Fruit fly (Drosophila melanogaster) whole organism, embryonic: ENCODE data around the gene siz.

ENCODE experiments used
- Aef1 ChIP-seq: fragments of 200-800 bp; sonication (Bioruptor generic); IDR thresholded peaks from 3 replicates; pipeline ENCODE4 v1.3.6; 2022; ENCODE audit warnings: missing biosample characterization, missing genetic modification characterization
- Atf3 ChIP-seq: fragments of 200-800 bp; sonication (Bioruptor generic); optimal IDR thresholded peaks from 3 replicates; lab custom pipeline; 2016; ENCODE audit warnings: missing biosample characterization, missing genetic modification characterization
- Atf6 ChIP-seq: fragments of 200-800 bp; sonication (Bioruptor generic); IDR thresholded peaks from 2 replicates; pipeline ENCODE4 v1.3.6; 2022; ENCODE audit warnings: missing biosample characterization, missing genetic modification characterization
- Awh ChIP-seq: fragments of 200-800 bp; sonication (Bioruptor generic); IDR thresholded peaks from 2 replicates; pipeline ENCODE4, ENCODE4 v1.3.6; 2022; ENCODE audit warnings: missing biosample characterization, missing genetic modification characterization
- CG11247 ChIP-seq: fragments of 200-800 bp; sonication (Bioruptor generic); IDR thresholded peaks from 2 replicates; pipeline ENCODE4 v1.3.6; 2022; ENCODE audit warnings: missing biosample characterization, missing genetic modification characterization
- CG11398 ChIP-seq: fragments of 200-800 bp; sonication (Bioruptor generic); optimal IDR thresholded peaks from 2 replicates; lab custom pipeline; 2016; ENCODE audit warnings: missing biosample characterization, missing genetic modification characterization
- CG11695 ChIP-seq: fragments of 200-800 bp; sonication (Bioruptor generic); IDR thresholded peaks from 3 replicates; pipeline ENCODE4 v1.3.6; 2022; ENCODE audit warnings: missing biosample characterization, missing genetic modification characterization
- CG1233 ChIP-seq: fragments of 200-800 bp; sonication (Bioruptor generic); optimal IDR thresholded peaks from 4 replicates; lab custom pipeline; 2018; ENCODE audit warnings: missing biosample characterization, mild to moderate bottlenecking, missing genetic modification characterization
- CG17612 ChIP-seq: fragments of 200-800 bp; sonication (Bioruptor generic); IDR thresholded peaks from 2 replicates; pipeline ENCODE4 v1.3.6; 2022; ENCODE audit warnings: missing biosample characterization, missing genetic modification characterization
- CG30020 ChIP-seq: fragments of 200-800 bp; optimal IDR thresholded peaks from 2 replicates; lab custom pipeline; 2019; ENCODE audit warnings: missing biosample characterization, mild to moderate bottlenecking, missing genetic modification characterization, moderate library complexity
- CG32772 ChIP-seq: fragments of 200-800 bp; sonication (Bioruptor generic); IDR thresholded peaks from 2 replicates; pipeline ENCODE4 v1.3.6; 2022; ENCODE audit warnings: missing biosample characterization, missing genetic modification characterization
- CG42726 ChIP-seq: fragments of 200-800 bp; sonication (Bioruptor generic); IDR thresholded peaks from 2 replicates; pipeline ENCODE4 v1.3.6; 2022; ENCODE audit warnings: missing biosample characterization, missing genetic modification characterization; ENCODE audit not compliant: partially characterized antibody
- CG4360 ChIP-seq: fragments of 200-800 bp; sonication (Bioruptor generic); IDR thresholded peaks from 2 replicates; pipeline ENCODE4 v1.3.6; 2022; ENCODE audit warnings: missing biosample characterization, missing genetic modification characterization
- CG4424 ChIP-seq: fragments of 200-800 bp; sonication (Bioruptor generic); optimal IDR thresholded peaks from 3 replicates; lab custom pipeline; 2016; ENCODE audit warnings: missing biosample characterization, missing genetic modification characterization
- CG4617 ChIP-seq: fragments of 200-800 bp; sonication (Bioruptor generic); optimal IDR thresholded peaks from 3 replicates; lab custom pipeline; 2016; ENCODE audit warnings: missing biosample characterization, missing genetic modification characterization, borderline replicate concordance
- CG9437 ChIP-seq: fragments of 200-800 bp; sonication (Bioruptor generic); optimal IDR thresholded peaks from 2 replicates; lab custom pipeline; 2018; ENCODE audit warnings: missing biosample characterization, mild to moderate bottlenecking, missing genetic modification characterization
- CkIIα-i1 ChIP-seq: fragments of 200-800 bp; sonication (Bioruptor generic); IDR thresholded peaks from 2 replicates; pipeline ENCODE4 v1.3.6; 2022; ENCODE audit warnings: missing biosample characterization, missing genetic modification characterization
- CrebB ChIP-seq: fragments of 200-800 bp; sonication (Bioruptor generic); optimal IDR thresholded peaks from 3 replicates; lab custom pipeline; 2018; ENCODE audit warnings: missing biosample characterization, mild to moderate bottlenecking, missing genetic modification characterization
- D ChIP-seq, 2 experiments: fragments of 200-800 bp in 1 of 2; fragments of >200 bp in 1 of 2; sonication (Bioruptor generic) in 1 of 2; optimal IDR thresholded peaks; 2 replicates in 1 of 2; 3 replicates in 1 of 2; lab custom pipeline; 2017; ENCODE audit warnings: mild to moderate bottlenecking in 1 of 2, missing biosample characterization in 1 of 2, missing genetic modification characterization in 1 of 2, missing genetic modification reagents in 1 of 2
- Ets97D ChIP-seq: fragments of 200-800 bp; sonication (Bioruptor generic); optimal IDR thresholded peaks from 3 replicates; lab custom pipeline; 2016; ENCODE audit warnings: missing biosample characterization, missing genetic modification characterization
- HLH4C ChIP-seq: fragments of 200-800 bp; sonication (Bioruptor generic); IDR thresholded peaks from 3 replicates; pipeline ENCODE4 v1.3.6; 2022; ENCODE audit warnings: missing biosample characterization, missing genetic modification characterization; ENCODE audit not compliant: partially characterized antibody
- HmgZ ChIP-seq: fragments of 200-800 bp; sonication (Bioruptor generic); optimal IDR thresholded peaks from 2 replicates; lab custom pipeline; 2018; ENCODE audit warnings: missing biosample characterization, mild to moderate bottlenecking, missing genetic modification characterization
- MBD-R2 ChIP-seq: fragments of 200-800 bp; sonication (Bioruptor generic); IDR thresholded peaks from 2 replicates; pipeline ENCODE4 v1.3.6; 2022; ENCODE audit warnings: missing biosample characterization, missing genetic modification characterization
- Nf-YA ChIP-seq: fragments of 200-800 bp; sonication (Bioruptor generic); IDR thresholded peaks from 2 replicates; pipeline ENCODE4 v1.3.6; 2022; ENCODE audit warnings: missing biosample characterization, missing genetic modification characterization
- Pdp1 ChIP-seq, 2 experiments: fragments of 200-800 bp; sonication (Bioruptor generic); optimal IDR thresholded peaks; 3 replicates each; lab custom pipeline; 2016; ENCODE audit warnings: missing biosample characterization in 2 of 2, missing genetic modification characterization in 2 of 2, mild to moderate bottlenecking in 1 of 2, moderate library complexity in 1 of 2
- Rx ChIP-seq: fragments of 200-800 bp; sonication (Bioruptor generic); IDR thresholded peaks from 2 replicates; pipeline ENCODE4 v1.3.6; 2022; ENCODE audit warnings: missing biosample characterization, missing genetic modification characterization
- Vsx1 ChIP-seq: fragments of 200-800 bp; sonication (Bioruptor generic); optimal IDR thresholded peaks from 2 replicates; lab custom pipeline; 2017; ENCODE audit warnings: missing biosample characterization, mild to moderate bottlenecking, missing genetic modification characterization, missing genetic modification reagents
- aop ChIP-seq: fragments of 200-800 bp; sonication (Bioruptor generic); IDR thresholded peaks from 2 replicates; pipeline ENCODE4 v1.3.6; 2022; ENCODE audit warnings: missing biosample characterization, missing genetic modification characterization
- ato ChIP-seq: fragments of 200-800 bp; sonication (Bioruptor generic); IDR thresholded peaks from 2 replicates; pipeline ENCODE4 v1.3.6; 2022; ENCODE audit warnings: missing biosample characterization, missing genetic modification characterization; ENCODE audit not compliant: partially characterized antibody
- bcd ChIP-seq: fragments of 200-800 bp; sonication (Bioruptor generic); optimal IDR thresholded peaks from 2 replicates; lab custom pipeline; 2017; ENCODE audit warnings: missing biosample characterization, mild to moderate bottlenecking, missing genetic modification characterization
- cato ChIP-seq: fragments of 200-800 bp; sonication (Bioruptor generic); optimal IDR thresholded peaks from 2 replicates; lab custom pipeline; 2016; ENCODE audit warnings: missing biosample characterization, missing genetic modification characterization, borderline replicate concordance
- dati ChIP-seq: fragments of 200-800 bp; sonication (Bioruptor generic); IDR thresholded peaks from 2 replicates; pipeline ENCODE4 v1.3.6; 2022; ENCODE audit warnings: missing biosample characterization, missing genetic modification characterization
- eyg ChIP-seq: fragments of 200-800 bp; sonication (Bioruptor generic); optimal IDR thresholded peaks from 3 replicates; lab custom pipeline; 2016; ENCODE audit warnings: missing biosample characterization, missing genetic modification characterization
- hbn ChIP-seq: fragments of 200-800 bp; sonication (Bioruptor generic); IDR thresholded peaks from 2 replicates; pipeline ENCODE4 v1.3.6; 2022; ENCODE audit warnings: missing biosample characterization, missing genetic modification characterization; ENCODE audit not compliant: partially characterized antibody
- hkb ChIP-seq, 2 experiments: fragments of 200-800 bp in 1 of 2; fragments of >200 bp in 1 of 2; sonication (Bioruptor generic) in 1 of 2; IDR thresholded peaks in 1 of 2; optimal IDR thresholded peaks in 1 of 2; 2 replicates each; pipeline versions ENCODE4 v1.3.6 to Lab custom; 2017 to 2022; ENCODE audit warnings: missing biosample characterization in 1 of 2, missing genetic modification characterization in 1 of 2
- insv ChIP-seq, 2 experiments: fragments of 200-800 bp; sonication (Bioruptor generic); optimal IDR thresholded peaks; 3 replicates each; lab custom pipeline; 2016 to 2018; ENCODE audit warnings: missing biosample characterization in 2 of 2, missing genetic modification characterization in 2 of 2
- inv ChIP-seq: fragments of 200-800 bp; sonication (Bioruptor generic); IDR thresholded peaks from 2 replicates; pipeline ENCODE4 v1.3.6; 2022; ENCODE audit warnings: missing biosample characterization, missing genetic modification characterization; ENCODE audit not compliant: partially characterized antibody
- nmo ChIP-seq: fragments of 200-800 bp; sonication (Bioruptor generic); optimal IDR thresholded peaks from 2 replicates; lab custom pipeline; 2018; ENCODE audit warnings: missing biosample characterization, mild to moderate bottlenecking, missing genetic modification characterization, moderate library complexity
- otp ChIP-seq: fragments of 200-800 bp; sonication (Bioruptor generic); IDR thresholded peaks from 3 replicates; pipeline ENCODE4, ENCODE4 v1.3.6; 2022; ENCODE audit warnings: missing biosample characterization, missing genetic modification characterization
- pan ChIP-seq, 4 experiments: fragments of >200 bp in 3 of 4; fragments of 200-800 bp in 1 of 4; sonication (Bioruptor generic) in 1 of 4; optimal IDR thresholded peaks in 3 of 4; IDR thresholded peaks in 1 of 4; 2 replicates each; pipeline versions ENCODE4 v1.3.6 to Lab custom; 2017 to 2022; ENCODE audit warnings: missing biosample characterization in 2 of 4, missing genetic modification characterization in 2 of 4, mixed read lengths in 1 of 4
- sens ChIP-seq: fragments of 200-800 bp; sonication (Bioruptor generic); peaks from one replicate; lab custom pipeline; 2016; ENCODE audit warnings: missing biosample characterization, missing genetic modification characterization
- seq ChIP-seq: fragments of 200-800 bp; sonication (Bioruptor generic); IDR thresholded peaks from 2 replicates; pipeline ENCODE4 v1.3.6; 2022; ENCODE audit warnings: missing biosample characterization, missing genetic modification characterization
- stc ChIP-seq: fragments of 200-800 bp; sonication (Bioruptor generic); IDR thresholded peaks from 2 replicates; pipeline ENCODE4 v1.3.6; 2022; ENCODE audit warnings: missing biosample characterization, missing genetic modification characterization
- tgo ChIP-seq: fragments of 200-800 bp; sonication (Bioruptor generic); IDR thresholded peaks from 3 replicates; pipeline ENCODE4 v1.3.6; 2022; ENCODE audit warnings: missing biosample characterization, missing genetic modification characterization
- tin ChIP-seq: fragments of 200-800 bp; sonication (Bioruptor generic); optimal IDR thresholded peaks from 3 replicates; lab custom pipeline; 2016; ENCODE audit warnings: missing biosample characterization, missing genetic modification characterization
- unc-4 ChIP-seq: fragments of 200-800 bp; sonication (Bioruptor generic); IDR thresholded peaks from 2 replicates; pipeline ENCODE4 v1.3.6; 2022; ENCODE audit warnings: missing biosample characterization, missing genetic modification characterization; ENCODE audit not compliant: partially characterized antibody

Gene siz

DNA sequence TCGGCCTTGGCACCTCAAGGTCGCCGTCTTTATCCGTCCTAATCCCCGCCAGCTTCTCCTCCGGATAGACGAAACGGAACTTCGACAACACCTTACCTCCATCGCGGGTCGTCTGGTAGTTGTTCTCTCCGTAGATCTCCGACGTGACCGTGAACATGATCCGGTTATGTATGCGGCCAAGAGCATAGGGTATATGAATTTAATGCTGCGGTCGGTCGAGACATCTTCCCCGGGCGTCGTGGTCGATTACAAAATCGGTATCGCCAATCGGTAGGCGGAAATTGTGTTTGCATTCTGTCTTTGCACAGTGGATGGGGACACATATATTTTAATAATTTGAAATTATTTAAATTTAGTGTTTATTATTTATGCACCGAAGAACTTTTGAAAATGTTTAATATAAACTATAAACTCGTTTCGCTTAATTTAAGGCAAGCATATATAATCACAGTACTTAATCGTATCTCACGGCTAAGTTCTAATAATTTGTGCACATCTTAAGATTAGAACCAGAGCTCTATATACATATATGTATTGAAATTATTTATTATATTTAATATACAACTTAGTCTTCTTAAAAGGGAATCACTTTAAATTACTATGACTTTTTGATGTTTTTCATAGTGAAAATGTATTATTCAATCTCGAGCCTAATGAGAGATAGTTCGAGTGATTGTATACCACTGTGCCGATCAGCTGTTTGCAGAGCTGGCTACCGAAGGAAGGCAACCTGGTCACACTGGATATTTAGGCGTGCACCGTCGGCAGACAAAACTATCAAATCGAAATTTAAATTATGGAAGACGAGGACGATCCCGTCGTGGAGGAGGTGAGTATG, 3.0 kb upstream of the siz start, which contains the start of the genes CG10584 and Polr3E (continued):
- TF ChIP-seq hbn (GFP tag; lab: Robert Waterston, UW) (peak; percentile 24; the same call in 1 of the 2 replicates), HLH4C (peak; percentile 52; the same call in 2 of the 3 replicates), tgo (GFP tag; lab: Robert Waterston, UW) (peak; percentile 88), Awh (peak; percentile 80), insv (GFP tag; optimal IDR thresholded peaks at IDR 0.05; lab: Kevin White, UChicago) (peak in 1 of 2 experiments; percentile 79), CkIIα-i1 (GFP tag; lab: Robert Waterston, UW) (no peak), Nf-YA (GFP tag; lab: Robert Waterston, UW) (0 out of 2 replicates have a peak, but pooled peaks have one; percentile 33), HmgZ (peak; percentile 87), unc-4 (GFP tag; lab: Robert Waterston, UW) (peak; percentile 17; the same call in 1 of the 2 replicates), CrebB (tag; lab: Kevin White, UChicago) (peak; percentile 68), ato (GFP tag; lab: Robert Waterston, UW) (no peak), stc (GFP tag; lab: Robert Waterston, UW) (peak; percentile 64), otp (GFP tag; lab: Robert Waterston, UW) (peak; percentile 57; the same call in 2 of the 3 replicates), hkb (optimal IDR thresholded peaks at IDR 0.05; lab: Kevin White, UChicago) (no peak), hkb (GFP tag; IDR thresholded peaks at IDR 0.05; lab: Robert Waterston, UW) (peak; percentile 83), cato (GFP tag; lab: Kevin White, UChicago) (peak; percentile 83), bcd (GFP tag; lab: Kevin White, UChicago) (peak; percentile 94), CG30020 (tag; lab: Kevin White, UChicago) (peak; percentile 86), CG1233 (GFP tag; lab: Kevin White, UChicago) (peak; percentile 95), CG4617 (peak; percentile 74), CG9437 (GFP tag; lab: Kevin White, UChicago) (peak; percentile 91), CG17612 (GFP tag; lab: Robert Waterston, UW) (no peak), aop (GFP tag; lab: Robert Waterston, UW) (no peak), tin (GFP tag; lab: Kevin White, UChicago) (peak; percentile 84), Rx (GFP tag; lab: Robert Waterston, UW) (peak; percentile 65; the same call in 1 of the 2 replicates), Pdp1 (GFP tag; optimal IDR thresholded peaks at IDR 0.05; lab: Kevin White, UChicago) (peak; percentile 63 to 66), Atf6 (peak; percentile 75), pan (optimal IDR thresholded peaks at IDR 0.05; lab: Kevin White, UChicago) (no peak), pan (GFP tag; optimal IDR thresholded peaks at IDR 0.05 in 1 of 2, IDR thresholded peaks at IDR 0.05 in 1 of 2) (peak in 1 of 2 experiments; percentile 79), CG4360 (0 out of 2 replicates have a peak, but pooled peaks have one; percentile 6), dati (GFP tag; lab: Robert Waterston, UW) (peak; percentile 9; the same call in 1 of the 2 replicates), MBD-R2 (GFP tag; lab: Robert Waterston, UW) (peak; percentile 94), Atf3 (no peak), nmo (GFP tag; lab: Kevin White, UChicago) (peak; percentile 97), CG11695 (GFP tag; lab: Robert Waterston, UW) (peak; percentile 89), Vsx1 (GFP tag; lab: Kevin White, UChicago) (peak; percentile 86), CG32772 (GFP tag; lab: Robert Waterston, UW) (peak; percentile 73), D (optimal IDR thresholded peaks at IDR 0.05; lab: Kevin White, UChicago) (no peak), D (GFP tag; optimal IDR thresholded peaks at IDR 0.05; lab: Kevin White, UChicago) (peak; percentile 93), seq (GFP tag; lab: Robert Waterston, UW) (peak; percentile 78), CG11247 (peak; percentile 72; the same call in 1 of the 2 replicates), Ets97D (GFP tag; lab: Kevin White, UChicago) (peak; percentile 35), CG11398 (no peak), inv (GFP tag; lab: Robert Waterston, UW) (no peak), CG4424 (peak; percentile 93), Aef1 (peak; percentile 78), CG42726 (peak; percentile 36; the same call in 1 of the 2 replicates), sens (peak; percentile 81), eyg (GFP tag; lab: Kevin White, UChicago) (peak; percentile 21)
